Fruit fly (Drosophila melanogaster) whole organism, prepupa: ENCODE measurements around the gene RhoGAP68F.

ENCODE experiments used
- Blimp-1 ChIP-seq: fragments of 200-800 bp; sonication (Bioruptor generic); optimal IDR thresholded peaks from 3 replicates; lab custom pipeline; 2017; ENCODE audit warnings: missing biosample characterization, missing genetic modification characterization, mild to moderate bottlenecking, moderate library complexity, missing genetic modification reagents
- CG6792 ChIP-seq: fragments of 200-800 bp; sonication (Bioruptor generic); optimal IDR thresholded peaks from 3 replicates; lab custom pipeline; 2016; ENCODE audit warnings: missing biosample characterization, missing genetic modification characterization
- CG6854 ChIP-seq: fragments of 200-800 bp; sonication (Bioruptor generic); optimal IDR thresholded peaks from 2 replicates; lab custom pipeline; 2017; ENCODE audit warnings: missing biosample characterization, mild to moderate bottlenecking, missing genetic modification characterization
- CG9139 ChIP-seq: fragments of 200-800 bp; sonication (Bioruptor generic); optimal IDR thresholded peaks from 3 replicates; lab custom pipeline; 2017; ENCODE audit warnings: missing biosample characterization, mild to moderate bottlenecking, missing genetic modification characterization
- Eip75B ChIP-seq: fragments of 200-800 bp; sonication (Bioruptor generic); optimal IDR thresholded peaks from 3 replicates; lab custom pipeline; 2016; ENCODE audit warnings: missing biosample characterization, missing genetic modification characterization
- Ets96B ChIP-seq: fragments of 200-800 bp; optimal IDR thresholded peaks from 2 replicates; lab custom pipeline; 2019; ENCODE audit warnings: missing biosample characterization, mild to moderate bottlenecking, missing genetic modification characterization, moderate library complexity
- Lpt ChIP-seq: fragments of 200-800 bp; sonication (Bioruptor generic); optimal IDR thresholded peaks from 3 replicates; lab custom pipeline; 2016; ENCODE audit warnings: missing biosample characterization, missing genetic modification characterization
- OdsH ChIP-seq: fragments of 200-800 bp; sonication (Bioruptor generic); optimal IDR thresholded peaks from 3 replicates; lab custom pipeline; 2016; ENCODE audit warnings: missing biosample characterization, missing genetic modification characterization
- Sox15 ChIP-seq: fragments of 200-800 bp; sonication (Bioruptor generic); optimal IDR thresholded peaks from 3 replicates; lab custom pipeline; 2016; ENCODE audit warnings: missing biosample characterization, missing genetic modification characterization

dm6 chr3L:12163693-12164092 lies 25.0 kb downstream of the RhoGAP68F start, which contains the start of gene CG9760:
- TF ChIP-seq Eip75B (no peak), CG6792 (no peak), Lpt (GFP tag; lab: Kevin White, UChicago) (no peak), CG6854 (no peak), Blimp-1 (GFP tag; lab: Kevin White, UChicago) (no peak), CG9139 (GFP tag; lab: Kevin White, UChicago) (no peak), OdsH (GFP tag; lab: Kevin White, UChicago) (peak; percentile 7), Sox15 (no peak), Ets96B (tag; lab: Kevin White, UChicago) (no peak)
